Worm (Caenorhabditis elegans) whole organism, early embryonic: Measurements from ENCODE around the gene cct-7.

ENCODE experiments used
- B0310.2 ChIP-seq: sonication (generic microtip); optimal IDR thresholded peaks from 2 replicates; lab custom pipeline; 2016; ENCODE audit warnings: mild to moderate bottlenecking, missing genetic modification characterization, missing compliant biosample characterization
- F13C5.2 ChIP-seq: sonication (generic microtip); optimal IDR thresholded peaks from 2 replicates; lab custom pipeline; 2017; ENCODE audit warnings: mild to moderate bottlenecking, missing genetic modification characterization, inconsistent platforms, missing compliant biosample characterization
- aly-1 ChIP-seq: sonication (generic microtip); optimal IDR thresholded peaks from 2 replicates; lab custom pipeline; 2016; ENCODE audit warnings: missing genetic modification characterization, missing compliant biosample characterization
- ama-1 ChIP-seq: fragments of 150-350 bp; optimal IDR thresholded peaks from 2 replicates; lab custom pipeline; 2014
- ceh-13 ChIP-seq: fragments of 200-800 bp; sonication (Bioruptor generic); optimal IDR thresholded peaks from 2 replicates; lab custom pipeline; 2018; ENCODE audit warnings: mild to moderate bottlenecking, missing genetic modification characterization, missing compliant biosample characterization
- ceh-36 ChIP-seq: sonication (generic microtip); optimal IDR thresholded peaks from 2 replicates; lab custom pipeline; 2016; ENCODE audit warnings: missing genetic modification characterization, inconsistent platforms, missing compliant biosample characterization
- ets-7 ChIP-seq: sonication (generic microtip); optimal IDR thresholded peaks from 2 replicates; lab custom pipeline; 2016; ENCODE audit warnings: missing genotype, missing genetic modification characterization, missing compliant biosample characterization
- flt-1 ChIP-seq: fragments of 200-800 bp; sonication (Bioruptor generic); IDR thresholded peaks from 2 replicates; pipeline ENCODE4 v1.3.6; 2022; ENCODE audit warnings: missing genetic modification characterization, missing compliant biosample characterization
- hmbx-1 ChIP-seq: sonication (generic microtip); optimal IDR thresholded peaks from 2 replicates; lab custom pipeline; 2016; ENCODE audit warnings: mild to moderate bottlenecking, missing genetic modification characterization, missing compliant biosample characterization
- hmg-4 ChIP-seq: fragments of 200-800 bp; sonication (Bioruptor generic); optimal IDR thresholded peaks from 2 replicates; lab custom pipeline; 2018; ENCODE audit warnings: mild to moderate bottlenecking, missing genetic modification characterization, missing compliant biosample characterization
- hnd-1 ChIP-seq: sonication (generic microtip); optimal IDR thresholded peaks from 2 replicates; lab custom pipeline; 2016; ENCODE audit warnings: missing genetic modification characterization, missing compliant biosample characterization
- pes-1 ChIP-seq: fragments of 200-800 bp; sonication (Bioruptor generic); IDR thresholded peaks from 2 replicates; pipeline ENCODE4 v1.3.6; 2022; ENCODE audit warnings: missing genetic modification reagents, missing genetic modification characterization, missing compliant biosample characterization
- scrt-1 ChIP-seq: fragments of 200-800 bp; sonication (Bioruptor generic); IDR thresholded peaks from 2 replicates; pipeline ENCODE4 v1.3.6; 2022; ENCODE audit warnings: missing genetic modification characterization, missing compliant biosample characterization
- sea-1 ChIP-seq: fragments of 200-800 bp; sonication (Bioruptor generic); conservative IDR thresholded peaks from 2 replicates; pipeline ENCODE4 v1.3.6; 2022; ENCODE audit warnings: missing genetic modification characterization, missing compliant biosample characterization
- tbx-11 ChIP-seq: fragments of 200-800 bp; sonication (Bioruptor generic); IDR thresholded peaks from 2 replicates; pipeline ENCODE4 v1.3.6; 2022; ENCODE audit warnings: missing genetic modification characterization, missing compliant biosample characterization
- tbx-37 ChIP-seq: fragments of 200-800 bp; sonication (Bioruptor generic); conservative IDR thresholded peaks from 2 replicates; pipeline ENCODE4 v1.3.6; 2022; ENCODE audit warnings: missing genetic modification reagents, missing genetic modification characterization, missing compliant biosample characterization
- tra-4 ChIP-seq: sonication (generic microtip); optimal IDR thresholded peaks from 2 replicates; lab custom pipeline; 2017; ENCODE audit warnings: missing genetic modification characterization, missing compliant biosample characterization

Gene cct-7

DNA sequence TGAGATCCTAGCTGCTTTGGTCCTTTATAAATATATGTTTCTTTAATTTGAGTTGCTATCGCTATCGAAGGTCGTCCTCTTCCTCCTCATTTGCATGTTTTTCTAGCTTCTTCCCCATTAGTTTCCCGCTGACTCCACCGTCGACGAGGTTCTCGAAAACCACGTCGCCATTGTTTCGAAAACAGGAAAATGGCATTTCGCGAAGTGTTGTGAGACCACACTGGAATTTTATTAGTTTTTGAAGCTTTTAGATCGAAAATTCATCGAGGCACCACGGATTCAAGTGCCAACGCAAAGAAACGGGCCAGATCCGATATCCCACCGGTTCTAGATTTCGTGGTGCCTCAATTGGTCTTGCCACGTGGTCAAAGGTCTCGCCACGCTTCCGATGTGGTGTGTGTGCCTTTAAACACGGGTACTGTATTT is 1.5 kb upstream of the cct-7 start:
- TF ChIP-seq tra-4 (peak; percentile 11), flt-1 (GFP tag; lab: Robert Waterston, UW) (no peak), hnd-1 (tag; lab: Kevin White, UChicago) (no peak), tbx-11 (GFP tag; lab: Robert Waterston, UW) (no peak), ets-7 (tag; lab: Kevin White, UChicago) (no peak), ama-1 (lab: Kevin White, UChicago) (peak; percentile 7)

DNA sequence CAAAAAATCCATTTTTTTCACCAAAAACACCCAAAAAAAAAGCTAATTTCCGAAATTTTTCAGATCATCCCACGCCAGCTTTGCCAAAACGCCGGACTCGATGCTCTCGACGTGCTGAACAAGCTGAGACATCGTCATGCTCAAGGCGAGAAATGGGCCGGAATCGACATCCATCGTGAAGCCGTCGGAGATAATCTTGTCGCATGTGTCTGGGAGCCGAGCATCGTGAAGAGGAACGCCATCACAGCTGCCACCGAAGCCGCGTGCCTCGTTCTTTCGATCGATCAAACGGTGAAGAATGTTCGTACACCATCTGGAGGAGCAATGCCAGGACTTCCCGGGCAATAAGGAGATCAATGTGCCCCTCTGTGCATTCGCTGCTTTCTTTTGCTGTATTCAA is 2.8 kb downstream of the cct-7 start:
- no peak for TF ChIP-seq B0310.2
- no peak for TF ChIP-seq F13C5.2 (tag; lab: Kevin White, UChicago)
- no peak for TF ChIP-seq flt-1 (GFP tag; lab: Robert Waterston, UW)
- no peak for TF ChIP-seq tbx-11 (GFP tag; lab: Robert Waterston, UW)
- no peak for TF ChIP-seq ceh-13 (GFP tag; lab: Kevin White, UChicago)
- TF ChIP-seq tbx-37 (GFP tag; lab: Robert Waterston, UW), result no peak

DNA sequence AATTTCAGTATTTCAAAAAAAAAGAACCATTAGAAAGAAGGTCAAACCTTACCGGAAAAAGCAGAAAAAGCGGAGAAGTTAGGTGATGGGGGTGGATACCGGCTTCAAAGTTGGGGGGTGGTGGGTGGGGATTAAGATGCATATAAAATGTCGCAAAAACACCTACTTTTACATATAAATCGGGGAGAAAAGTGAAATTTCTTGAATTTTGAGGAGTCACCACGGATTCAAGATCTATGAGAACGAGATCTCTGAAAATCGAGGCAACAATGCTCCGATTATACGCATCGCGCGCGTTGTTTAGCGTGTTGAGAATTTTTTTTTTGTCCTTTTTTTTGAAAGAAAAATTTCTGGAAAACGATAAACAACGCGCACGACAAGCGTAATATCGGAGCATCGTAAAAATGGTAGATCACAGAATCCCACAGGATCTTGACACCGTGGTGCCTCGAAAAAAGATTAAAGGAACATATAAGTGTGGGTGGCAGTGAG is 3.5 kb downstream of the cct-7 start:
- TF ChIP-seq ets-7 (tag; lab: Kevin White, UChicago), result no peak
- TF ChIP-seq ama-1 (lab: Kevin White, UChicago), result peak; percentile 61
- peak; percentile 58; the same call in 1 of the 2 replicates for TF ChIP-seq pes-1 (GFP tag; lab: Robert Waterston, UW)
- TF ChIP-seq aly-1 (tag; lab: Kevin White, UChicago), result no peak
- peak; percentile 25; the same call in 1 of the 2 replicates for TF ChIP-seq sea-1 (GFP tag; lab: Robert Waterston, UW)
- peak; percentile 38 for TF ChIP-seq hmbx-1 (tag; lab: Kevin White, UChicago)
- TF ChIP-seq flt-1 (GFP tag; lab: Robert Waterston, UW), result no peak
- TF ChIP-seq tra-4, result peak; percentile 15
- TF ChIP-seq hnd-1 (tag; lab: Kevin White, UChicago), result no peak
- no peak for TF ChIP-seq tbx-37 (GFP tag; lab: Robert Waterston, UW)
- peak; percentile 72 for TF ChIP-seq B0310.2
- no peak for TF ChIP-seq hmg-4 (GFP tag; lab: Kevin White, UChicago)
- TF ChIP-seq tbx-11 (GFP tag; lab: Robert Waterston, UW), result no peak
- no peak for TF ChIP-seq F13C5.2 (tag; lab: Kevin White, UChicago)
- peak; percentile 34 for TF ChIP-seq ceh-36 (tag; lab: Kevin White, UChicago)
- TF ChIP-seq scrt-1 (GFP tag; lab: Robert Waterston, UW), result no peak
- TF ChIP-seq ceh-13 (GFP tag; lab: Kevin White, UChicago), result peak; percentile 17

DNA sequence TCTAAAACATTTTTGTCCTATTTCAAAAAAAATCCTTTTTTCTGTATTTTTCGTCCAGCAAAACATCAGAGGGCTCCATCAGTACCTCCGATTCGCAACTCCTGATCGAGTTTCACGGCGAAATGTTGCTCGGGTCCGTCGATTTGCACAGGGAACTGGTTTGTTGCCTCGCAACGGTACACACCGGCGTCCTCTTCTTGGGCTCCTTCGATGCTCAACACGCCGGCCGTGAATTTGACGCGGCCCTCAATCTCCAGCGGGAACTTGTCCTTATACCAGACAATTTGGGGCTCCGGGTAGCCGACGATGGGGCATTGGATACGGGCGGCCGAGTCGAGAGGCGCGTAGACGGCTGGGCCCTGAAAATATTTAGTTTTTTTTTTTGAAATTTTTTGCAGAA is 6.0 kb downstream of the cct-7 start:
- TF ChIP-seq ets-7 (tag; lab: Kevin White, UChicago) (no peak), ceh-36 (tag; lab: Kevin White, UChicago) (no peak), ama-1 (lab: Kevin White, UChicago) (no peak), tbx-37 (GFP tag; lab: Robert Waterston, UW) (no peak), B0310.2 (no peak), pes-1 (GFP tag; lab: Robert Waterston, UW) (no peak), scrt-1 (GFP tag; lab: Robert Waterston, UW) (no peak), flt-1 (GFP tag; lab: Robert Waterston, UW) (no peak), F13C5.2 (tag; lab: Kevin White, UChicago) (no peak), hnd-1 (tag; lab: Kevin White, UChicago) (no peak), hmg-4 (GFP tag; lab: Kevin White, UChicago) (no peak), tbx-11 (GFP tag; lab: Robert Waterston, UW) (no peak)

- TF ChIP-seq ets-7 (tag; lab: Kevin White, UChicago) (no peak), pes-1 (GFP tag; lab: Robert Waterston, UW) (no peak), tbx-11 (GFP tag; lab: Robert Waterston, UW) (no peak), aly-1 (tag; lab: Kevin White, UChicago) (no peak), ama-1 (lab: Kevin White, UChicago) (no peak), hmbx-1 (tag; lab: Kevin White, UChicago) (no peak)
Measured at ce11 chrV:1883131-1883530, 11.1 kb downstream of the cct-7 start.

ce11 chrV:1886997-1887396 is 15.0 kb downstream of the cct-7 start:
- TF ChIP-seq flt-1 (GFP tag; lab: Robert Waterston, UW), result no peak
- TF ChIP-seq pes-1 (GFP tag; lab: Robert Waterston, UW), result no peak

DNA sequence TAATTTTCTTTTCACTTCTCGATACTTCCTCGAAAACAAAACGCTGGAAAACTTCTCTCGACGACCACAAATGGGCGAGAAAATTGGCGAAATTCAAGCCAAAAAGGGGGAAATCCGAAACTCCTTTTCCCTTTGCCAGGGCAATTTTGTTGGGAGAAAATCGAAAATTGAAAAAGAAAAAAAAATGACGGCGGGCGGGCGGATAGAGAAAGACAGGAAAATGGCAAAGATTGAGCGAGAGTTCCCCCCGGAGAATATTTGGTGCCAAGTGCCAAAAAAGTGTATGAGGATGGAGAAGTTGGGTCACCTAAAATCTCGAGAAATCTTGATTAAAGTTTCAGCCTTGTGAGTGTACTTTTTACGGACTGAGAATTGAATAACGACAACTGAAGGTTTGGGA is 16.3 kb downstream of the cct-7 start:
- TF ChIP-seq tra-4 (no peak), hmg-4 (GFP tag; lab: Kevin White, UChicago) (no peak), ama-1 (lab: Kevin White, UChicago) (no peak)

DNA sequence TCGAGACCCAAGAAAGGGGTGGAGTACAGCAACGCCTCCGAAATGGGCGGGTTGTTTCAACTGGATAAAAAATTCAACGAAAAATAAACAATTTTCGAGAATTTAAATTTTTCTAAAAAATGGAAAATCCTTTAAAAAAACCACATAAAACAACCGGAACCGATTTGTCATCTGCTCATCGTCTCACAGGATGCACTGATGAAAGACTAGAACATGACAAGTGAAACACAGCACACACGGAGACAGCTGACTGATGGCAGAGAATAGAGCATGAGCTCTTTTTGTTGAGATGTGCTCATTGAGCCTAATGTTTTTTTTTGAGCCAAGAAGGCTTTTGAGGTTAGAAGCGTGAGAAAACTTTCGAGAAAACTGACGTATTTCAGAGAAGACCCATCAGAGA is 17.9 kb downstream of the cct-7 start:
- TF ChIP-seq ama-1 (lab: Kevin White, UChicago), result no peak
- no peak for TF ChIP-seq hmg-4 (GFP tag; lab: Kevin White, UChicago)
- no peak for TF ChIP-seq tbx-37 (GFP tag; lab: Robert Waterston, UW)
- TF ChIP-seq flt-1 (GFP tag; lab: Robert Waterston, UW), result no peak
- TF ChIP-seq hnd-1 (tag; lab: Kevin White, UChicago), result no peak
- no peak for TF ChIP-seq scrt-1 (GFP tag; lab: Robert Waterston, UW)
- TF ChIP-seq tbx-11 (GFP tag; lab: Robert Waterston, UW), result no peak
- TF ChIP-seq F13C5.2 (tag; lab: Kevin White, UChicago), result no peak
- TF ChIP-seq hmbx-1 (tag; lab: Kevin White, UChicago), result no peak
- no peak for TF ChIP-seq ceh-36 (tag; lab: Kevin White, UChicago)
